Fruit fly (Drosophila melanogaster) whole organism, embryonic: ENCODE results near the gene CG16753.

Experiments used
- Asciz ChIP-seq: fragments of 200-800 bp; sonication (Bioruptor generic); optimal IDR thresholded peaks from 2 replicates; lab custom pipeline; 2017; ENCODE audit warnings: missing biosample characterization, mild to moderate bottlenecking, missing genetic modification characterization, missing genetic modification reagents
- CG10209 ChIP-seq: fragments of 200-800 bp; sonication (Bioruptor generic); optimal IDR thresholded peaks from 3 replicates; lab custom pipeline; 2017; ENCODE audit warnings: missing biosample characterization, mild to moderate bottlenecking, missing genetic modification characterization, missing genetic modification reagents
- CG11093 ChIP-seq: fragments of 200-800 bp; sonication (Bioruptor generic); IDR thresholded peaks from 3 replicates; pipeline ENCODE4 v1.3.6; 2022; ENCODE audit warnings: missing biosample characterization, missing genetic modification characterization
- CG11723 ChIP-seq: fragments of 200-800 bp; sonication (Bioruptor generic); optimal IDR thresholded peaks from 2 replicates; lab custom pipeline; 2017; ENCODE audit warnings: missing biosample characterization, mild to moderate bottlenecking, missing genetic modification characterization
- CG12744 ChIP-seq: fragments of 200-800 bp; sonication (Bioruptor generic); optimal IDR thresholded peaks from 2 replicates; lab custom pipeline; 2016; ENCODE audit warnings: missing biosample characterization, missing genetic modification characterization
- CG12942 ChIP-seq: fragments of 200-800 bp; sonication (Bioruptor generic); optimal IDR thresholded peaks from 3 replicates; lab custom pipeline; 2016; ENCODE audit warnings: missing biosample characterization, missing genetic modification characterization
- CG13287 ChIP-seq: fragments of 200-800 bp; sonication (Bioruptor generic); IDR thresholded peaks from 2 replicates; pipeline ENCODE4 v1.3.6; 2022; ENCODE audit warnings: missing biosample characterization, missing genetic modification characterization; ENCODE audit not compliant: partially characterized antibody
- CG1602 ChIP-seq: fragments of 200-800 bp; sonication (Bioruptor generic); optimal IDR thresholded peaks from 3 replicates; lab custom pipeline; 2016; ENCODE audit warnings: missing biosample characterization, missing genetic modification characterization
- CG17385 ChIP-seq: fragments of 200-800 bp; sonication (Bioruptor generic); optimal IDR thresholded peaks from 3 replicates; lab custom pipeline; 2018; ENCODE audit warnings: missing biosample characterization, mild to moderate bottlenecking, missing genetic modification characterization
- CG1832 ChIP-seq: fragments of 200-800 bp; sonication (Bioruptor generic); optimal IDR thresholded peaks from 2 replicates; lab custom pipeline; 2017; ENCODE audit warnings: missing biosample characterization, mild to moderate bottlenecking, missing genetic modification characterization, inconsistent platforms
- CG18619 ChIP-seq: fragments of 200-800 bp; sonication (Bioruptor generic); optimal IDR thresholded peaks from 3 replicates; lab custom pipeline; 2017; ENCODE audit warnings: missing biosample characterization, mild to moderate bottlenecking, missing genetic modification characterization
- CG2116 ChIP-seq: fragments of 200-800 bp; sonication (Bioruptor generic); optimal IDR thresholded peaks from 3 replicates; lab custom pipeline; 2018; ENCODE audit warnings: missing biosample characterization, mild to moderate bottlenecking, missing genetic modification characterization
- CG32532 ChIP-seq: fragments of 200-800 bp; sonication (Bioruptor generic); IDR thresholded peaks from 2 replicates; pipeline ENCODE4 v1.3.6; 2022; ENCODE audit warnings: missing biosample characterization, missing genetic modification characterization
- CG34224 ChIP-seq: fragments of 200-800 bp; sonication (Bioruptor generic); IDR thresholded peaks from 3 replicates; pipeline ENCODE4 v1.3.6; 2022; ENCODE audit warnings: missing biosample characterization, missing genetic modification characterization; ENCODE audit not compliant: partially characterized antibody
- CG34422 ChIP-seq: fragments of 200-800 bp; sonication (Bioruptor generic); IDR thresholded peaks from 3 replicates; pipeline ENCODE4 v1.3.6; 2022; ENCODE audit warnings: missing biosample characterization, missing genetic modification characterization
- CG3838 ChIP-seq: fragments of 200-800 bp; sonication (Bioruptor generic); optimal IDR thresholded peaks from 3 replicates; lab custom pipeline; 2016; ENCODE audit warnings: missing biosample characterization, missing genetic modification characterization
- CG4404 ChIP-seq: fragments of 200-800 bp; sonication (Bioruptor generic); IDR thresholded peaks from 2 replicates; pipeline ENCODE4 v1.3.6; 2022; ENCODE audit warnings: missing biosample characterization, missing genetic modification characterization
- CG4707 ChIP-seq: fragments of 200-800 bp; sonication (Bioruptor generic); optimal IDR thresholded peaks from 2 replicates; lab custom pipeline; 2018; ENCODE audit warnings: missing biosample characterization, mild to moderate bottlenecking, missing genetic modification characterization, moderate library complexity
- CG7786 ChIP-seq: fragments of 200-800 bp; sonication (Bioruptor generic); optimal IDR thresholded peaks from 2 replicates; lab custom pipeline; 2016; ENCODE audit warnings: missing biosample characterization, missing genetic modification characterization
- CG7963 ChIP-seq: fragments of 200-800 bp; sonication (Bioruptor generic); IDR thresholded peaks from 3 replicates; pipeline ENCODE4 v1.3.6; 2022; ENCODE audit warnings: missing biosample characterization, missing genetic modification characterization; ENCODE audit not compliant: partially characterized antibody
- CG8089 ChIP-seq: fragments of 200-800 bp; sonication (Bioruptor generic); optimal IDR thresholded peaks from 3 replicates; lab custom pipeline; 2016; ENCODE audit warnings: missing biosample characterization, missing genetic modification characterization
- CG8290 ChIP-seq, 3 experiments: fragments of 200-800 bp; sonication (Bioruptor generic); optimal IDR thresholded peaks; 2 replicates each; lab custom pipeline; 2016 to 2019; ENCODE audit warnings: missing biosample characterization in 3 of 3, missing genetic modification characterization in 3 of 3, mild to moderate bottlenecking in 2 of 3, moderate library complexity in 1 of 3
- CG9215 ChIP-seq: fragments of 200-800 bp; sonication (Bioruptor generic); IDR thresholded peaks from 2 replicates; pipeline ENCODE4 v1.3.6; 2022; ENCODE audit warnings: missing biosample characterization, missing genetic modification characterization
- Dip2 ChIP-seq: fragments of 200-800 bp; sonication (Bioruptor generic); IDR thresholded peaks from 2 replicates; pipeline ENCODE4 v1.3.6; 2022; ENCODE audit warnings: missing biosample characterization, missing genetic modification characterization
- Dll ChIP-seq: fragments of 200-800 bp; sonication (Bioruptor generic); IDR thresholded peaks from 4 replicates; pipeline ENCODE4 v1.3.6; 2022; ENCODE audit warnings: missing biosample characterization, missing genetic modification characterization; ENCODE audit not compliant: partially characterized antibody
- Dref ChIP-seq: fragments of 200-800 bp; sonication (Bioruptor generic); IDR thresholded peaks from 2 replicates; pipeline ENCODE4 v1.3.6; 2022; ENCODE audit warnings: missing biosample characterization, missing genetic modification characterization
- Fer2 ChIP-seq: fragments of 200-800 bp; sonication (Bioruptor generic); optimal IDR thresholded peaks from 2 replicates; lab custom pipeline; 2018; ENCODE audit warnings: missing biosample characterization, mild to moderate bottlenecking, missing genetic modification characterization, moderate library complexity
- Gsc ChIP-seq: fragments of 200-800 bp; sonication (Bioruptor generic); IDR thresholded peaks from 2 replicates; pipeline ENCODE4 v1.3.6; 2022; ENCODE audit warnings: missing biosample characterization, missing genetic modification characterization
- HHEX ChIP-seq: fragments of 200-800 bp; sonication (Bioruptor generic); optimal IDR thresholded peaks from 3 replicates; lab custom pipeline; 2017; ENCODE audit warnings: missing biosample characterization, mild to moderate bottlenecking, missing genetic modification characterization, missing genetic modification reagents
- HmgD ChIP-seq: fragments of 200-800 bp; sonication (Bioruptor generic); optimal IDR thresholded peaks from 3 replicates; lab custom pipeline; 2016; ENCODE audit warnings: missing biosample characterization, missing genetic modification characterization
- Meics ChIP-seq: fragments of 200-800 bp; sonication (Bioruptor generic); optimal IDR thresholded peaks from 2 replicates; lab custom pipeline; 2017; ENCODE audit warnings: missing biosample characterization, mild to moderate bottlenecking, missing genetic modification characterization
- Oli ChIP-seq: fragments of 200-800 bp; sonication (Bioruptor generic); optimal IDR thresholded peaks from 2 replicates; lab custom pipeline; 2018; ENCODE audit warnings: missing biosample characterization, mild to moderate bottlenecking, missing genetic modification characterization, moderate library complexity
- Xrp1 ChIP-seq: fragments of 200-800 bp; sonication (Bioruptor generic); IDR thresholded peaks from 2 replicates; pipeline ENCODE4 v1.3.6; 2022; ENCODE audit warnings: missing biosample characterization, missing genetic modification characterization
- bcd ChIP-seq: fragments of 200-800 bp; sonication (Bioruptor generic); optimal IDR thresholded peaks from 2 replicates; lab custom pipeline; 2017; ENCODE audit warnings: missing biosample characterization, mild to moderate bottlenecking, missing genetic modification characterization
- bsh ChIP-seq, 2 experiments: fragments of 200-800 bp; sonication (Bioruptor generic); optimal IDR thresholded peaks; 2 replicates each; lab custom pipeline; 2017 to 2018; ENCODE audit warnings: mild to moderate bottlenecking in 2 of 2, missing biosample characterization in 2 of 2, missing genetic modification characterization in 2 of 2, moderate library complexity in 1 of 2
- cad ChIP-seq: fragments of >200 bp; optimal IDR thresholded peaks from 2 replicates; lab custom pipeline; 2017; ENCODE audit warnings: missing biosample characterization, missing genetic modification characterization
- ci ChIP-seq: fragments of 200-800 bp; sonication (Bioruptor generic); IDR thresholded peaks from 3 replicates; pipeline ENCODE4 v1.3.6; 2022; ENCODE audit warnings: missing biosample characterization, missing genetic modification characterization
- da ChIP-seq: fragments of 200-800 bp; sonication (Bioruptor generic); optimal IDR thresholded peaks from 2 replicates; lab custom pipeline; 2016; ENCODE audit warnings: missing biosample characterization, missing genetic modification characterization
- exex ChIP-seq: fragments of 200-800 bp; sonication (Bioruptor generic); optimal IDR thresholded peaks from 4 replicates; lab custom pipeline; 2018; ENCODE audit warnings: missing biosample characterization, mild to moderate bottlenecking, missing genetic modification characterization, moderate library complexity
- grau ChIP-seq: fragments of 200-800 bp; optimal IDR thresholded peaks from 3 replicates; lab custom pipeline; 2019; ENCODE audit warnings: missing biosample characterization, mild to moderate bottlenecking, missing genetic modification characterization, moderate library complexity
- ham ChIP-seq: fragments of 200-800 bp; sonication (Bioruptor generic); IDR thresholded peaks from 2 replicates; pipeline ENCODE4 v1.3.6; 2022; ENCODE audit warnings: missing biosample characterization, missing genetic modification characterization
- jing ChIP-seq: fragments of 200-800 bp; sonication (Bioruptor generic); optimal IDR thresholded peaks from 2 replicates; lab custom pipeline; 2018; ENCODE audit warnings: missing biosample characterization, mild to moderate bottlenecking, missing genetic modification characterization
- pzg ChIP-seq: fragments of 200-800 bp; sonication (Bioruptor generic); optimal IDR thresholded peaks from 3 replicates; lab custom pipeline; 2018; ENCODE audit warnings: missing biosample characterization, mild to moderate bottlenecking, missing genetic modification characterization, moderate library complexity
- sim ChIP-seq: fragments of 200-800 bp; sonication (Bioruptor generic); IDR thresholded peaks from 2 replicates; pipeline ENCODE4 v1.3.6; 2022; ENCODE audit warnings: missing biosample characterization, missing genetic modification characterization
- so ChIP-seq: fragments of 200-800 bp; sonication (Bioruptor generic); IDR thresholded peaks from 3 replicates; pipeline ENCODE4 v1.3.6; 2022; ENCODE audit warnings: missing biosample characterization, missing genetic modification characterization
- toy ChIP-seq: fragments of 200-800 bp; sonication (Bioruptor generic); IDR thresholded peaks from 2 replicates; pipeline ENCODE4 v1.3.6; 2022; ENCODE audit warnings: missing biosample characterization, missing genetic modification characterization
- trh ChIP-seq: fragments of 200-800 bp; sonication (Bioruptor generic); optimal IDR thresholded peaks from 2 replicates; lab custom pipeline; 2016; ENCODE audit warnings: missing biosample characterization, missing genetic modification characterization
- unpg ChIP-seq: fragments of 200-800 bp; sonication (Bioruptor generic); optimal IDR thresholded peaks from 3 replicates; lab custom pipeline; 2018; ENCODE audit warnings: missing biosample characterization, mild to moderate bottlenecking, missing genetic modification characterization, moderate library complexity
- zen ChIP-seq: fragments of 200-800 bp; sonication (Bioruptor generic); optimal IDR thresholded peaks from 3 replicates; lab custom pipeline; 2018; ENCODE audit warnings: missing biosample characterization, mild to moderate bottlenecking, missing genetic modification characterization, moderate library complexity

The CG16753 gene

dm6 chr3L:3083329-3084083 lies 28.6 kb downstream of the CG16753 start (continued):
- peak; percentile 45 for TF ChIP-seq CG32532 (GFP tag; lab: Robert Waterston, UW)
- TF ChIP-seq Meics (GFP tag; lab: Kevin White, UChicago), result peak; percentile 28
- no peak for TF ChIP-seq cad (GFP tag; lab: Kevin White, UChicago)
- no peak for TF ChIP-seq trh (GFP tag; lab: Kevin White, UChicago)
- TF ChIP-seq unpg (GFP tag; lab: Kevin White, UChicago), result no peak
- TF ChIP-seq CG9215 (GFP tag; lab: Robert Waterston, UW), result no peak
- TF ChIP-seq bsh (GFP tag; optimal IDR thresholded peaks at IDR 0.05; lab: Kevin White, UChicago), result peak in 1 of 2 experiments; percentile 57
- peak; percentile 79; the same call in 2 of the 3 replicates for TF ChIP-seq ci (GFP tag; lab: Robert Waterston, UW)
- TF ChIP-seq CG13287 (GFP tag; lab: Robert Waterston, UW), result no peak
- TF ChIP-seq grau (tag; lab: Kevin White, UChicago), result peak; percentile 19
- peak; percentile 31 for TF ChIP-seq CG8290 (GFP tag; optimal IDR thresholded peaks at IDR 0.05; lab: Kevin White, UChicago)
- peak; percentile 64 to 70 for TF ChIP-seq CG8290 (tag; optimal IDR thresholded peaks at IDR 0.05; lab: Kevin White, UChicago)
- peak; percentile 63 for TF ChIP-seq HHEX
- no peak for TF ChIP-seq Oli (tag; lab: Kevin White, UChicago)
- peak; percentile 47 for TF ChIP-seq CG4707 (GFP tag; lab: Kevin White, UChicago)
- peak; percentile 43 for TF ChIP-seq CG11723 (GFP tag; lab: Kevin White, UChicago)
- no peak for TF ChIP-seq CG12942 (GFP tag; lab: Kevin White, UChicago)
- TF ChIP-seq CG7786, result peak; percentile 21
- TF ChIP-seq CG4404, result no peak
- TF ChIP-seq zen (tag; lab: Kevin White, UChicago), result no peak
- TF ChIP-seq Dll, result 0 out of 4 replicates have a peak, but pooled peaks have one; percentile 26
- TF ChIP-seq pzg (GFP tag; lab: Kevin White, UChicago), result peak; percentile 13
- no peak for TF ChIP-seq sim (GFP tag; lab: Robert Waterston, UW)
- no peak for TF ChIP-seq CG7963 (GFP tag; lab: Robert Waterston, UW)
- no peak for TF ChIP-seq jing (GFP tag; lab: Kevin White, UChicago)
- TF ChIP-seq so (GFP tag; lab: Robert Waterston, UW), result no peak
- no peak for TF ChIP-seq Gsc (GFP tag; lab: Robert Waterston, UW)
- TF ChIP-seq HmgD (GFP tag; lab: Kevin White, UChicago), result no peak
- no peak; the same call in 1 of the 2 replicates for TF ChIP-seq toy (GFP tag; lab: Robert Waterston, UW)
- TF ChIP-seq CG10209 (GFP tag; lab: Kevin White, UChicago), result peak; percentile 66
- no peak for TF ChIP-seq CG12744 (GFP tag; lab: Kevin White, UChicago)
- TF ChIP-seq CG1832 (GFP tag; lab: Kevin White, UChicago), result no peak
- peak; percentile 81 for TF ChIP-seq Xrp1
- TF ChIP-seq CG34422 (GFP tag; lab: Robert Waterston, UW), result peak; percentile 36; the same call in 1 of the 3 replicates
- TF ChIP-seq Dref (GFP tag; lab: Robert Waterston, UW), result peak; percentile 49
- peak; percentile 35 for TF ChIP-seq CG2116 (GFP tag; lab: Kevin White, UChicago)
- TF ChIP-seq Fer2 (tag; lab: Kevin White, UChicago), result peak; percentile 10
- 0 out of 3 replicates have a peak, but pooled peaks have one; percentile 44 for TF ChIP-seq CG11093 (GFP tag; lab: Robert Waterston, UW)
- TF ChIP-seq exex (tag; lab: Kevin White, UChicago), result peak; percentile 100
- TF ChIP-seq bcd (GFP tag; lab: Kevin White, UChicago), result peak; percentile 27
- TF ChIP-seq CG8089 (GFP tag; lab: Kevin White, UChicago), result peak; percentile 74
- no peak for TF ChIP-seq CG34224 (GFP tag; lab: Robert Waterston, UW)
- no peak for TF ChIP-seq da (GFP tag; lab: Kevin White, UChicago)
- TF ChIP-seq CG3838 (GFP tag; lab: Kevin White, UChicago), result peak; percentile 70
- no peak for TF ChIP-seq Dip2
- TF ChIP-seq ham (GFP tag; lab: Robert Waterston, UW), result no peak
- TF ChIP-seq CG17385 (GFP tag; lab: Kevin White, UChicago), result peak; percentile 37
- TF ChIP-seq CG1602, result no peak
- TF ChIP-seq CG18619 (GFP tag; lab: Kevin White, UChicago), result peak; percentile 15
- TF ChIP-seq Asciz (GFP tag; lab: Kevin White, UChicago), result peak; percentile 66
